Worm (Caenorhabditis elegans) whole organism, young adult: ENCODE data around the gene gcy-13.

Source experiments
- B0019.2 ChIP-seq: fragments of 200-800 bp; sonication (Bioruptor generic); conservative IDR thresholded peaks from 2 replicates; pipeline ENCODE4 v1.3.6; 2022; ENCODE audit warnings: missing genetic modification reagents, missing genetic modification characterization, missing compliant biosample characterization
- B0261.1 ChIP-seq: sonication (generic microtip); optimal IDR thresholded peaks from 2 replicates; lab custom pipeline; 2016; ENCODE audit warnings: mild to moderate bottlenecking, missing genetic modification characterization, moderate library complexity, missing compliant biosample characterization
- D2030.7 ChIP-seq: fragments of 200-800 bp; sonication (Bioruptor generic); IDR thresholded peaks from 2 replicates; pipeline ENCODE4 v1.3.6; 2022; ENCODE audit warnings: missing genetic modification reagents, missing genetic modification characterization, missing compliant biosample characterization
- F22D6.2 ChIP-seq: sonication (generic microtip); optimal IDR thresholded peaks from 2 replicates; lab custom pipeline; 2016; ENCODE audit warnings: mild to moderate bottlenecking, missing genetic modification characterization, missing compliant biosample characterization
- F23B12.7 ChIP-seq: sonication (generic microtip); optimal IDR thresholded peaks from 2 replicates; lab custom pipeline; 2017; ENCODE audit warnings: missing genetic modification characterization, mild to moderate bottlenecking, missing compliant biosample characterization, antibody characterized with exemption, moderate library complexity; ENCODE audit not compliant: insufficient read depth
- F49E8.2 ChIP-seq: sonication (generic microtip); optimal IDR thresholded peaks from 3 replicates; lab custom pipeline; 2017; ENCODE audit warnings: missing genetic modification characterization, mild to moderate bottlenecking, missing compliant biosample characterization, antibody characterized with exemption, moderate library complexity; ENCODE audit not compliant: insufficient read depth
- F52B5.7 ChIP-seq: sonication (generic microtip); optimal IDR thresholded peaks from 2 replicates; lab custom pipeline; 2016; ENCODE audit warnings: mild to moderate bottlenecking, missing genetic modification characterization, missing compliant biosample characterization
- K12H6.12 ChIP-seq: fragments of 200-800 bp; sonication (Bioruptor generic); optimal IDR thresholded peaks from 2 replicates; lab custom pipeline; 2018; ENCODE audit warnings: mild to moderate bottlenecking, missing genetic modification characterization, missing compliant biosample characterization
- Y79H2A.3 ChIP-seq: fragments of 200-800 bp; sonication (Bioruptor generic); conservative IDR thresholded peaks from 2 replicates; pipeline ENCODE4 v1.3.6; 2022; ENCODE audit warnings: missing genetic modification reagents, missing genetic modification characterization, missing compliant biosample characterization
- akir-1 ChIP-seq: fragments of 200-800 bp; sonication (Bioruptor generic); optimal IDR thresholded peaks from 2 replicates; lab custom pipeline; 2018; ENCODE audit warnings: mild to moderate bottlenecking, missing genetic modification characterization, moderate library complexity, missing compliant biosample characterization
- aptf-2 ChIP-seq: fragments of 200-800 bp; sonication (Bioruptor generic); conservative IDR thresholded peaks from 2 replicates; pipeline ENCODE4 v1.3.6; 2022; ENCODE audit warnings: missing genetic modification reagents, missing genetic modification characterization, missing compliant biosample characterization
- aptf-3 ChIP-seq: fragments of 200-800 bp; sonication (Bioruptor generic); IDR thresholded peaks from 2 replicates; pipeline ENCODE4 v1.3.6; 2022; ENCODE audit warnings: missing genetic modification characterization, missing compliant biosample characterization
- atf-7 ChIP-seq: sonication (generic microtip); optimal IDR thresholded peaks from 2 replicates; lab custom pipeline; 2017; ENCODE audit warnings: mild to moderate bottlenecking, missing genetic modification characterization, missing compliant biosample characterization
- attf-6 ChIP-seq: fragments of 200-800 bp; sonication (Bioruptor generic); IDR thresholded peaks from 2 replicates; pipeline ENCODE4 v1.3.6; 2022; ENCODE audit warnings: missing genetic modification reagents, missing genetic modification characterization, missing compliant biosample characterization
- bed-1 ChIP-seq: fragments of 200-800 bp; sonication (Bioruptor generic); IDR thresholded peaks from 2 replicates; pipeline ENCODE4 v1.3.6; 2022; ENCODE audit warnings: missing genetic modification reagents, missing genetic modification characterization, missing compliant biosample characterization
- ccch-3 ChIP-seq: fragments of 200-800 bp; sonication (Bioruptor generic); optimal IDR thresholded peaks from 2 replicates; lab custom pipeline; 2018; ENCODE audit warnings: mild to moderate bottlenecking, missing genetic modification characterization, missing compliant biosample characterization
- cebp-1 ChIP-seq, 2 experiments: fragments of 200-800 bp in 1 of 2; sonication (Bioruptor generic) in 1 of 2; sonication (generic microtip) in 1 of 2; IDR thresholded peaks in 1 of 2; optimal IDR thresholded peaks in 1 of 2; 2 replicates each; pipeline versions ENCODE4 v1.3.6 to Lab custom; 2017 to 2022; ENCODE audit warnings: missing compliant biosample characterization in 2 of 2, missing genetic modification characterization in 2 of 2, mild to moderate bottlenecking in 1 of 2, missing genetic modification reagents in 1 of 2, moderate library complexity in 1 of 2
- ceh-100 ChIP-seq: fragments of 200-800 bp; sonication (Bioruptor generic); IDR thresholded peaks from 2 replicates; pipeline ENCODE4 v1.3.6; 2022; ENCODE audit warnings: missing genetic modification reagents, missing genetic modification characterization, missing compliant biosample characterization
- ceh-79 ChIP-seq: sonication (generic microtip); optimal IDR thresholded peaks from 2 replicates; lab custom pipeline; 2017; ENCODE audit warnings: mild to moderate bottlenecking, missing genetic modification characterization, missing compliant biosample characterization
- ceh-91 ChIP-seq: fragments of 200-800 bp; sonication (Bioruptor generic); IDR thresholded peaks from 2 replicates; pipeline ENCODE4 v1.3.6; 2022; ENCODE audit warnings: missing genetic modification reagents, missing genetic modification characterization, missing compliant biosample characterization
- chd-7 ChIP-seq: sonication (generic microtip); optimal IDR thresholded peaks from 2 replicates; lab custom pipeline; 2016; ENCODE audit warnings: mild to moderate bottlenecking, missing genetic modification characterization, moderate library complexity, missing compliant biosample characterization
- hmg-1.2 ChIP-seq: fragments of 200-800 bp; sonication (Bioruptor generic); IDR thresholded peaks from 2 replicates; pipeline ENCODE4 v1.3.6; 2022; ENCODE audit warnings: missing genetic modification reagents, missing genetic modification characterization, missing compliant biosample characterization
- hmg-20 ChIP-seq: fragments of 200-800 bp; sonication (Bioruptor generic); IDR thresholded peaks from 2 replicates; pipeline ENCODE4 v1.3.6; 2022; ENCODE audit warnings: missing genetic modification reagents, missing genetic modification characterization, missing compliant biosample characterization
- lin-35 ChIP-seq, 3 experiments: fragments of 150-350 bp in 2 of 3; sonication (generic microtip) in 1 of 3; optimal IDR thresholded peaks; 2 replicates each; lab custom pipeline; 2014 to 2018; ENCODE audit warnings: missing biosample characterization in 3 of 3, missing genetic modification characterization in 3 of 3, missing genetic modification reagents in 3 of 3
- lin-40 ChIP-seq: sonication (generic microtip); optimal IDR thresholded peaks from 2 replicates; lab custom pipeline; 2016; ENCODE audit warnings: missing genetic modification characterization, mild to moderate bottlenecking, missing compliant biosample characterization, missing genotype, missing genetic modification reagents
- lsl-1 ChIP-seq: fragments of 200-800 bp; sonication (Bioruptor generic); optimal IDR thresholded peaks from 2 replicates; lab custom pipeline; 2018; ENCODE audit warnings: mild to moderate bottlenecking, missing genetic modification characterization, moderate library complexity, missing compliant biosample characterization
- mel-28 ChIP-seq: sonication (generic microtip); optimal IDR thresholded peaks from 2 replicates; lab custom pipeline; 2016; ENCODE audit warnings: borderline replicate concordance, mild to moderate bottlenecking, missing genetic modification characterization, missing compliant biosample characterization
- nfya-1 ChIP-seq: sonication (generic microtip); optimal IDR thresholded peaks from 2 replicates; lab custom pipeline; 2017; ENCODE audit warnings: antibody characterized with exemption, missing compliant biosample characterization, missing genetic modification characterization, borderline replicate concordance; ENCODE audit not compliant: insufficient read depth
- nhr-179 ChIP-seq: sonication (generic microtip); optimal IDR thresholded peaks from 2 replicates; lab custom pipeline; 2016; ENCODE audit warnings: mild to moderate bottlenecking, missing genetic modification characterization, missing compliant biosample characterization
- nhr-27 ChIP-seq: fragments of 200-800 bp; sonication (Bioruptor generic); optimal IDR thresholded peaks from 2 replicates; lab custom pipeline; 2018; ENCODE audit warnings: mild to moderate bottlenecking, missing genetic modification characterization, moderate library complexity, missing compliant biosample characterization
- nhr-80 ChIP-seq: sonication (generic microtip); optimal IDR thresholded peaks from 2 replicates; lab custom pipeline; 2016; ENCODE audit warnings: missing genetic modification characterization, missing compliant biosample characterization
- pbrm-1 ChIP-seq: fragments of 200-800 bp; sonication (Bioruptor generic); IDR thresholded peaks from 2 replicates; pipeline ENCODE4 v1.3.6; 2022; ENCODE audit warnings: missing genetic modification reagents, missing genetic modification characterization, missing compliant biosample characterization
- repo-1 ChIP-seq: sonication (generic microtip); optimal IDR thresholded peaks from 2 replicates; lab custom pipeline; 2017; ENCODE audit warnings: mild to moderate bottlenecking, missing genetic modification characterization, missing compliant biosample characterization
- rpc-1 ChIP-seq, 2 experiments: fragments of 150-350 bp in 1 of 2; sonication (generic microtip) in 1 of 2; optimal IDR thresholded peaks; 2 replicates each; lab custom pipeline; 2014 to 2018; ENCODE audit warnings: missing biosample characterization in 1 of 2, missing genetic modification characterization in 1 of 2, missing genetic modification reagents in 1 of 2, missing genotype in 1 of 2
- snpc-1.1 ChIP-seq: sonication (generic microtip); optimal IDR thresholded peaks from 2 replicates; lab custom pipeline; 2017; ENCODE audit warnings: missing genetic modification characterization, mild to moderate bottlenecking, missing compliant biosample characterization, antibody characterized with exemption, moderate library complexity, missing genotype, missing genetic modification reagents; ENCODE audit not compliant: insufficient read depth
- snpc-1.3 ChIP-seq: sonication (generic microtip); optimal IDR thresholded peaks from 2 replicates; lab custom pipeline; 2017; ENCODE audit warnings: missing genetic modification characterization, mild to moderate bottlenecking, missing compliant biosample characterization, antibody characterized with exemption, moderate library complexity, missing genotype, missing genetic modification reagents; ENCODE audit not compliant: insufficient read depth
- sptf-2 ChIP-seq: fragments of 200-800 bp; sonication (Bioruptor generic); optimal IDR thresholded peaks from 2 replicates; lab custom pipeline; 2018; ENCODE audit warnings: mild to moderate bottlenecking, missing genetic modification characterization, missing compliant biosample characterization
- unc-62 ChIP-seq: fragments of 150-350 bp; optimal IDR thresholded peaks from 2 replicates; lab custom pipeline; 2014; ENCODE audit warnings: missing biosample characterization, missing genetic modification reagents, missing genetic modification characterization
- zim-3 ChIP-seq: sonication (generic microtip); optimal IDR thresholded peaks from 2 replicates; lab custom pipeline; 2017; ENCODE audit warnings: mild to moderate bottlenecking, missing genetic modification characterization, moderate library complexity, missing compliant biosample characterization
- ztf-26 ChIP-seq: sonication (generic microtip); optimal IDR thresholded peaks from 2 replicates; lab custom pipeline; 2017; ENCODE audit warnings: missing genetic modification characterization, missing compliant biosample characterization
- ztf-28 ChIP-seq: fragments of 200-800 bp; sonication (Bioruptor generic); IDR thresholded peaks from 2 replicates; pipeline ENCODE4 v1.3.6; 2022; ENCODE audit warnings: missing genetic modification reagents, missing genetic modification characterization, missing compliant biosample characterization

Gene gcy-13

ce11 chrV:12410416-12411001, 41.2 kb upstream of the gcy-13 start, which contains the start of gene hrg-2:
TSS of gene hrg-2 (minus strand) at chrV:12410513.
- TF ChIP-seq repo-1 (tag; lab: Kevin White, UChicago) = no peak
- TF ChIP-seq ztf-26 (tag; lab: Kevin White, UChicago) = no peak
- no peak for TF ChIP-seq zim-3
- TF ChIP-seq lsl-1 (GFP tag; lab: Kevin White, UChicago) = no peak
- TF ChIP-seq hmg-20 (GFP tag; lab: Robert Waterston, UW) = no peak
- TF ChIP-seq pbrm-1 (GFP tag; lab: Robert Waterston, UW) = no peak
- no peak for TF ChIP-seq mel-28 (tag; lab: Kevin White, UChicago)
- no peak for TF ChIP-seq aptf-3 (GFP tag; lab: Robert Waterston, UW)
- TF ChIP-seq lin-40 (tag; lab: Kevin White, UChicago) = no peak
- TF ChIP-seq snpc-1.3 (tag; lab: Kevin White, UChicago) = no peak
- TF ChIP-seq ccch-3 (GFP tag; lab: Kevin White, UChicago) = no peak
- no peak for TF ChIP-seq F49E8.2
- no peak for TF ChIP-seq sptf-2
- TF ChIP-seq B0019.2 (GFP tag; lab: Robert Waterston, UW) = no peak
- TF ChIP-seq akir-1 (GFP tag; lab: Kevin White, UChicago) = no peak
- no peak for TF ChIP-seq atf-7 (tag; lab: Kevin White, UChicago)
- TF ChIP-seq K12H6.12 (tag; lab: Kevin White, UChicago) = no peak
- no peak for TF ChIP-seq ceh-79 (tag; lab: Kevin White, UChicago)
- no peak for TF ChIP-seq B0261.1 (tag; lab: Kevin White, UChicago)

DNA sequence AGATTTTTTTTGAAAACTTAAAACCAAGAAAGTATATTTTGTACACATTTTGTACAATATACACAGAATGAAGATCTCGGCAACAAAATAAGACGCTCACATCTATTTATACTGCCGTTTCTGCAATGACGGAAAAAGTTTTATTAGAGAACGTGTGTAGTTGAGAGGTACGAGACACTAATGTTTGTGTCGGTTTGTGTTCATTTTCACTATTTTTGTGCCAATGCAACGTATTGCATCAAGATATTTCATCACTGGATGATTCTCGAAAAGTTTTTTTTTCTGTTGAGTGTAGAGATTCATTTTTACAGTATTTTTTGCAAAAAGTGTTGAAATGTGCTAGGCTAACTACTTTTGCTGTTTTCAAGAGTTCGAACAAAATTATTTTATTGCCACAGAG, 39.7 kb upstream of the gcy-13 start:
- TF ChIP-seq zim-3 = no peak
- TF ChIP-seq F23B12.7 (tag; lab: Kevin White, UChicago) = no peak
- no peak for TF ChIP-seq cebp-1 (GFP tag; IDR thresholded peaks at IDR 0.05; lab: Robert Waterston, UW)
- TF ChIP-seq cebp-1 (tag; optimal IDR thresholded peaks at IDR 0.05; lab: Kevin White, UChicago) = peak; percentile 83
- peak; percentile 6 for TF ChIP-seq nhr-80 (tag; lab: Kevin White, UChicago)
- peak; percentile 39; the same call in 1 of the 2 replicates for TF ChIP-seq hmg-1.2 (GFP tag; lab: Robert Waterston, UW)
- no peak for TF ChIP-seq ceh-91

- TF ChIP-seq atf-7 (tag; lab: Kevin White, UChicago) (no peak), D2030.7 (GFP tag; lab: Robert Waterston, UW) (no peak), ceh-100 (no peak), F22D6.2 (tag; lab: Kevin White, UChicago) (no peak), unc-62 (GFP tag; lab: Kevin White, UChicago) (no peak), nhr-179 (tag; lab: Kevin White, UChicago) (no peak), aptf-2 (GFP tag; lab: Robert Waterston, UW) (no peak), attf-6 (GFP tag; lab: Robert Waterston, UW) (no peak), snpc-1.1 (no peak), cebp-1 (GFP tag; IDR thresholded peaks at IDR 0.05; lab: Robert Waterston, UW) (no peak), cebp-1 (tag; optimal IDR thresholded peaks at IDR 0.05; lab: Kevin White, UChicago) (no peak), nhr-27 (tag; lab: Kevin White, UChicago) (no peak), bed-1 (GFP tag; lab: Robert Waterston, UW) (no peak), nfya-1 (no peak), ceh-79 (tag; lab: Kevin White, UChicago) (no peak), chd-7 (no peak), rpc-1 (optimal IDR thresholded peaks at IDR 0.05; lab: Kevin White, UChicago) (no peak), rpc-1 (tag; optimal IDR thresholded peaks at IDR 0.05; lab: Kevin White, UChicago) (no peak), lin-35 (GFP tag; optimal IDR thresholded peaks at IDR 0.05; lab: Kevin White, UChicago) (no peak), F52B5.7 (tag; lab: Kevin White, UChicago) (no peak), ztf-28 (no peak), Y79H2A.3 (no peak)
Measured at ce11 chrV:12408525-12408924, 39.2 kb upstream of the gcy-13 start, which contains the start of gene cdr-4. TSS of gene cdr-4 (minus strand) at chrV:12408625.
